Worm (Caenorhabditis elegans): Measurements from ENCODE around the gene fbxa-171.

Gene fbxa-171

ce11 chrV:17598810-17599209 is 33.0 kb upstream of the fbxa-171 start, which contains the start of gene Y6G8.2:
Y6G8.2 (minus strand) TSS chrV:17598956.
- no peak for TF ChIP-seq ceh-79 (tag; optimal IDR thresholded peaks at IDR 0.05)
- TF ChIP-seq nhr-80 (tag; optimal IDR thresholded peaks at IDR 0.05): peak; percentile 41
- TF ChIP-seq snpc-4 (GFP tag; optimal IDR thresholded peaks at IDR 0.05): no peak
- TF ChIP-seq snpc-4 (tag; optimal IDR thresholded peaks at IDR 0.05): peak in 3 of 4 experiments; percentile 30 to 73 (median 47)

- TF ChIP-seq hsf-1 (GFP tag; IDR thresholded peaks at IDR 0.05) (no peak), ceh-58 (GFP tag; IDR thresholded peaks at IDR 0.05) (no peak), pbrm-1 (GFP tag; IDR thresholded peaks at IDR 0.05) (no peak), zfh-2 (GFP tag; conservative IDR thresholded peaks at IDR 0.05) (peak; percentile 70)
Observed at ce11 chrV:17595691-17596090, 29.9 kb upstream of the fbxa-171 start.

- 0 out of 2 replicates have a peak, but pooled peaks have one; percentile 64 for TF ChIP-seq F37B4.10 (GFP tag; IDR thresholded peaks at IDR 0.05)
Observed at ce11 chrV:17584352-17584843, 18.6 kb upstream of the fbxa-171 start, which contains the start of gene fbxa-133. fbxa-133 (plus strand) TSS chrV:17584793.

ce11 chrV:17580017-17580416 is 14.2 kb upstream of the fbxa-171 start:
- TF ChIP-seq ztf-3 (GFP tag; optimal IDR thresholded peaks at IDR 0.05) (no peak), hlh-12 (tag; optimal IDR thresholded peaks at IDR 0.05) (no peak), ets-4 (GFP tag; optimal IDR thresholded peaks at IDR 0.05) (no peak), let-607 (tag; optimal IDR thresholded peaks at IDR 0.05) (no peak), Y95B8A.8 (GFP tag; IDR thresholded peaks at IDR 0.05) (no peak)

- TF ChIP-seq F10E7.11 (tag; optimal IDR thresholded peaks at IDR 0.05) (no peak), cebp-2 (GFP tag; IDR thresholded peaks at IDR 0.05) (no peak), T07F8.4 (tag; optimal IDR thresholded peaks at IDR 0.05) (no peak), lsl-1 (GFP tag; optimal IDR thresholded peaks at IDR 0.05) (no peak), lin-40 (tag; optimal IDR thresholded peaks at IDR 0.05) (no peak), unc-62 (GFP tag; optimal IDR thresholded peaks at IDR 0.05) (no peak), cebp-1 (GFP tag; IDR thresholded peaks at IDR 0.05) (no peak), cebp-1 (tag; optimal IDR thresholded peaks at IDR 0.05) (no peak), aptf-2 (GFP tag; conservative IDR thresholded peaks at IDR 0.05) (no peak), madf-3 (GFP tag; IDR thresholded peaks at IDR 0.05) (no peak), ama-1 (optimal IDR thresholded peaks at IDR 0.05) (no peak), ama-1 (GFP tag; optimal IDR thresholded peaks at IDR 0.05) (no peak), ceh-91 (GFP tag; IDR thresholded peaks at IDR 0.05) (no peak), T26A5.8 (tag; optimal IDR thresholded peaks at IDR 0.05) (no peak), egrh-3 (GFP tag; IDR thresholded peaks at IDR 0.05) (no peak)
Observed at ce11 chrV:17566850-17567249, 1.0 kb upstream of the fbxa-171 start, which contains the start of gene C38D9.2. C38D9.2 (plus strand) TSS chrV:17567150.

ce11 chrV:17558946-17559345 is 6.9 kb downstream of the fbxa-171 start, which contains the start of gene fbxa-172:
fbxa-172 (plus strand) TSS chrV:17559246.
- TF ChIP-seq ceh-100 (GFP tag; IDR thresholded peaks at IDR 0.05) (no peak), rcor-1 (GFP tag; IDR thresholded peaks at IDR 0.05) (no peak), him-1 (tag; optimal IDR thresholded peaks at IDR 0.05) (no peak), D2030.7 (GFP tag; IDR thresholded peaks at IDR 0.05) (no peak)
